Worm (Caenorhabditis elegans): ENCODE results near the gene ZK809.1.
A peak's percentile ranks its signal among the peaks of the same experiment; 100 is the strongest.

The ZK809.1 gene

DNA sequence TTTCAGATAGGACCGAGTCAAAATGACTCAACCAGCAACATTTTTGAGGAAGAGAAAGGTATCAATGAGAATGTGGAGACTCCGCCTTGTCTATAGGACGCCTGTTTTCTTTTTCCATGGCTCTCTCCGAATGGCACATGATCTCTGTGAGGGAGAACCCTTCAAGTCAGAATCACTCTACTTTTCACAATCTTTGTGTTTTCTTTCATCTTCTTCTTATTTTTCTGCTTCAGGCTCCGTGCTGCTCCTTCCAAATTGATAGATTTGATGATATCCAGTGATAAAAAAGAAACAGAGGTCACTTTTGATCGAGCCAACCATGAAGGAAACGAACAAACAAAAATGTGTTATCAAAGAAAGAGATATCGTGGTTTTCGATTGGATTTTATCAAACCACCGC, 7.1 kb downstream of the ZK809.1 start, which contains the start of gene ZK809.8:
TSS of gene ZK809.8 (minus strand) at position 34 of the 400 bp plus-strand sequence.
- TF ChIP-seq klf-2 (GFP tag; conservative IDR thresholded peaks at IDR 0.05) (no peak), flt-1 (GFP tag; IDR thresholded peaks at IDR 0.05) (no peak), med-1 (GFP tag; optimal IDR thresholded peaks at IDR 0.05; ENCODE audit: insufficient read depth) (no peak), ref-1 (GFP tag; conservative IDR thresholded peaks at IDR 0.05) (no peak), tab-1 (GFP tag; IDR thresholded peaks at IDR 0.05) (no peak), cog-1 (tag; optimal IDR thresholded peaks at IDR 0.05) (no peak), T22C8.4 (GFP tag; IDR thresholded peaks at IDR 0.05) (no peak), ztf-29 (GFP tag; IDR thresholded peaks at IDR 0.05) (no peak), ztf-23 (GFP tag; IDR thresholded peaks at IDR 0.05) (no peak)

DNA sequence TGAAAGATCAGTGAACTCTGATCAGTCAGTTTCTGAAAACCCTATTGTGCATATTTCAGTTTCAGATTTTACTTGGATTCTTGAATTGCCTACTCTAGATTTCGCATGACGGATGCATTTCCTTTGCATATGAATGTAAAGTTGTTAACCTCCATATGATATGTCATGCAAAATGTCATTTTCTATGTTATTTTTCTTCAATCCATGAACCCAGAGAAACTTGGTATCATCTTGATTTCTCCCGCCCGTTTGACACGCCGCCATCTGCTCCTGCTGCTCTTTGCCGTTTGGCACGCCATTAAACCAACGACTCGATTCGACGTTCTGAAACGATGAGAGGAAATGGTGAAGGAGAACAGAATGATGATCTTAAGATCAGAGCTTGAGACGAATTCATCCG, 8.4 kb downstream of the ZK809.1 start:
- TF ChIP-seq tab-1 (GFP tag; IDR thresholded peaks at IDR 0.05) (no peak), klf-2 (GFP tag; conservative IDR thresholded peaks at IDR 0.05) (no peak), med-1 (GFP tag; optimal IDR thresholded peaks at IDR 0.05; ENCODE audit: insufficient read depth) (no peak), flt-1 (GFP tag; IDR thresholded peaks at IDR 0.05) (no peak), T22C8.4 (GFP tag; IDR thresholded peaks at IDR 0.05) (no peak), ztf-29 (GFP tag; IDR thresholded peaks at IDR 0.05) (no peak), cog-1 (tag; optimal IDR thresholded peaks at IDR 0.05) (no peak), ztf-23 (GFP tag; IDR thresholded peaks at IDR 0.05) (no peak), ref-1 (GFP tag; conservative IDR thresholded peaks at IDR 0.05) (no peak)

- peak; percentile 59; the same call in 1 of the 2 replicates for TF ChIP-seq ztf-29 (GFP tag; IDR thresholded peaks at IDR 0.05)
- TF ChIP-seq ref-1 (GFP tag; conservative IDR thresholded peaks at IDR 0.05): no peak
Measured at ce11 chrIV:11651965-11652453, 10.1 kb downstream of the ZK809.1 start, which contains the start of the genes acl-3 and ndub-6. Gene acl-3 (minus strand): TSS chrIV:11652023. Gene ndub-6 (plus strand): TSS chrIV:11652403.

ce11 chrIV:11655370-11655769, 13.5 kb downstream of the ZK809.1 start, which contains the start of gene ent-1:
Gene ent-1 (minus strand): TSS chrIV:11655470.
- no peak for TF ChIP-seq cog-1 (tag; optimal IDR thresholded peaks at IDR 0.05)
- no peak for TF ChIP-seq ref-1 (GFP tag; conservative IDR thresholded peaks at IDR 0.05)
- no peak for TF ChIP-seq flt-1 (GFP tag; IDR thresholded peaks at IDR 0.05)
- TF ChIP-seq klf-2 (GFP tag; conservative IDR thresholded peaks at IDR 0.05): no peak
- no peak for TF ChIP-seq ztf-29 (GFP tag; IDR thresholded peaks at IDR 0.05)

- TF ChIP-seq ztf-29 (GFP tag; IDR thresholded peaks at IDR 0.05): no peak
- no peak for TF ChIP-seq ref-1 (GFP tag; conservative IDR thresholded peaks at IDR 0.05)
Measured at ce11 chrIV:11656144-11656780, 14.4 kb downstream of the ZK809.1 start, which contains the start of gene ZK809.5. Gene ZK809.5 (plus strand): TSS chrIV:11656730.

DNA sequence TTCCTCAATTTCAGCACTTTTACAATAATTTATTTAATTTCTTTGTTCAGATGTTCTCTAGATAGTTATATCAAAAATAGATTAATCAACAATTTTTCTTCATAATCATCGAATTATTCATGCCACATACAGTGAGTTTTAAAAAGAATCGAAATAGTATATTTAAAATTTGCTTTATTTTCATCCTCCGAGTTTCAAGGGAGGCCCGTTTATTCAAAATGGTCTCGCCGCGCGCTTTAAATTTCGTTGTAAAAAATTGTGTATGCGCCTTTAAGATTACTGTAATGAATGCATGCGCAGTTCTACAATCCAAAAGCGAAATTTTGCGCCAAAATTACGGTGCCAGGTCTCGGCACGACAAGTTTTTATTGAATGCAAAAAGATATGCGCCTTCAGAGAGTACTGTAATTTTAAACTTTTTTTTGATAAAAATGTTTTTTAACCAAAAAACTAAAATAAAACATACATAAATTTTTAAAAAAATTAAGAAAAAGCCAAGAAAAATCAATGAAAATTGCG, 18.0 kb downstream of the ZK809.1 start, which contains the start of gene ZK792.1:
TSS of gene ZK792.1 (plus strand) at position 51 of the 519 bp plus-strand sequence.
- TF ChIP-seq ztf-29 (GFP tag; IDR thresholded peaks at IDR 0.05) (no peak), tab-1 (GFP tag; IDR thresholded peaks at IDR 0.05) (no peak), ref-1 (GFP tag; conservative IDR thresholded peaks at IDR 0.05) (no peak), med-1 (GFP tag; optimal IDR thresholded peaks at IDR 0.05; ENCODE audit: insufficient read depth) (no peak), klf-2 (GFP tag; conservative IDR thresholded peaks at IDR 0.05) (no peak), cog-1 (tag; optimal IDR thresholded peaks at IDR 0.05) (no peak), flt-1 (GFP tag; IDR thresholded peaks at IDR 0.05) (no peak)

DNA sequence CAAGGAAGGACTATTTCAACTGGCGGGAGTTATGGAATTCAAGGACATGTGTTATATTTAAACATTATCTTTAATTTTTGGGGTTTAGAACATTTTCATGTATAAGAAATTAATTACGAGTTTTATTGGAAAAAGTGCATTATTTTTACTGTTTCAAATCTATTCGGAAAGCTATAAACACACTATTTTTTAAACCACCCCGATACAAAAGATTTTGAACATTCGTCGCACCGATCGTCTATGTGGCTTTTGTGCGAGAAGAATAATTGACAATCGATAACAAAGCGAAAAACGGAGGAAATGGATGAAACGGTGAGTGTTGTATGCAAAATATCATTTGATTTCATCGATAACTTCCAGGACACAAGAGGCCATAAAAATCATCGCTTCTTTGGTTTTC, 23.1 kb downstream of the ZK809.1 start, which contains the start of gene ZK809.9:
TSS of gene ZK809.9 (plus strand) at position 301 of the 400 bp plus-strand sequence.
- TF ChIP-seq ref-1 (GFP tag; conservative IDR thresholded peaks at IDR 0.05) (no peak), cog-1 (tag; optimal IDR thresholded peaks at IDR 0.05) (no peak), med-1 (GFP tag; optimal IDR thresholded peaks at IDR 0.05; ENCODE audit: insufficient read depth) (no peak), klf-2 (GFP tag; conservative IDR thresholded peaks at IDR 0.05) (no peak), ztf-29 (GFP tag; IDR thresholded peaks at IDR 0.05) (no peak), flt-1 (GFP tag; IDR thresholded peaks at IDR 0.05) (no peak), T22C8.4 (GFP tag; IDR thresholded peaks at IDR 0.05) (no peak), tab-1 (GFP tag; IDR thresholded peaks at IDR 0.05) (no peak), ztf-23 (GFP tag; IDR thresholded peaks at IDR 0.05) (no peak)

- TF ChIP-seq ztf-23 (GFP tag; IDR thresholded peaks at IDR 0.05) (no peak), flt-1 (GFP tag; IDR thresholded peaks at IDR 0.05) (no peak), klf-2 (GFP tag; conservative IDR thresholded peaks at IDR 0.05) (no peak), T22C8.4 (GFP tag; IDR thresholded peaks at IDR 0.05) (no peak), med-1 (GFP tag; optimal IDR thresholded peaks at IDR 0.05; ENCODE audit: insufficient read depth) (no peak), tab-1 (GFP tag; IDR thresholded peaks at IDR 0.05) (no peak), ztf-29 (GFP tag; IDR thresholded peaks at IDR 0.05) (no peak), ref-1 (GFP tag; conservative IDR thresholded peaks at IDR 0.05) (no peak), cog-1 (tag; optimal IDR thresholded peaks at IDR 0.05) (no peak)
Measured at ce11 chrIV:11668001-11668400, 26.1 kb downstream of the ZK809.1 start, which contains the start of gene atg-4.2. Gene atg-4.2 (plus strand): TSS chrIV:11668024.

DNA sequence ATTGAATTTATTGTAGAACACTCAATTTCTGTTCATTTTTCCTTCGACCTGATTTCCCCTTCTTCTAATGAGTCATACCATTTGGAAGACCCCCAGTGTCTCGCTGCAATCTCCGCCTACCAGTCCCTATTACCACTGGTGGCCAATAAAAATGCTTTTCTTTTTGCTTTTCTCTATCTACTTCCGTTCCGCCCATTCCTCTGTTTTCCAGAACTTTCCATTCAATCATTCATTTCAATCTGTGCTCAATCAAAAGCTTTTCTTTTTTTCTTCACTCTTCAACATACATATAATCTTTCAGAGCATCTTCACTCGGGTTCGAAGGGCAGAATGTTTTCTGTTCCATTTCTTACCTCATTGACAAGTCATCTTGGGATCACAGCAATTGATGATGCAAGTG, 31.6 kb downstream of the ZK809.1 start, which contains the start of gene inx-8:
TSS of gene inx-8 (plus strand) at position 301 of the 400 bp plus-strand sequence.
- TF ChIP-seq T22C8.4 (GFP tag; IDR thresholded peaks at IDR 0.05): no peak
- TF ChIP-seq flt-1 (GFP tag; IDR thresholded peaks at IDR 0.05): no peak
- TF ChIP-seq ztf-29 (GFP tag; IDR thresholded peaks at IDR 0.05): no peak
- no peak for TF ChIP-seq med-1 (GFP tag; optimal IDR thresholded peaks at IDR 0.05; ENCODE audit: insufficient read depth)
- no peak for TF ChIP-seq ref-1 (GFP tag; conservative IDR thresholded peaks at IDR 0.05)
- no peak for TF ChIP-seq cog-1 (tag; optimal IDR thresholded peaks at IDR 0.05)
- TF ChIP-seq ztf-23 (GFP tag; IDR thresholded peaks at IDR 0.05): no peak

ce11 chrIV:11676054-11676453, 34.2 kb downstream of the ZK809.1 start, which contains the start of gene inx-9:
Gene inx-9 (plus strand): TSS chrIV:11676354.
- TF ChIP-seq flt-1 (GFP tag; IDR thresholded peaks at IDR 0.05) (no peak), cog-1 (tag; optimal IDR thresholded peaks at IDR 0.05) (no peak), ref-1 (GFP tag; conservative IDR thresholded peaks at IDR 0.05) (no peak), klf-2 (GFP tag; conservative IDR thresholded peaks at IDR 0.05) (no peak), ztf-23 (GFP tag; IDR thresholded peaks at IDR 0.05) (no peak), T22C8.4 (GFP tag; IDR thresholded peaks at IDR 0.05) (no peak), ztf-29 (GFP tag; IDR thresholded peaks at IDR 0.05) (no peak), med-1 (GFP tag; optimal IDR thresholded peaks at IDR 0.05; ENCODE audit: insufficient read depth) (no peak), tab-1 (GFP tag; IDR thresholded peaks at IDR 0.05) (no peak)
